Worm (Caenorhabditis elegans) whole organism, young adult: Measurements from ENCODE around the gene elpc-2.

Experiments
- C17E4.6 ChIP-seq: fragments of 200-800 bp; sonication (Bioruptor generic); IDR thresholded peaks from 2 replicates; pipeline ENCODE4 v1.3.6; 2022; ENCODE audit warnings: missing genetic modification reagents, missing genetic modification characterization, missing compliant biosample characterization
- F22D6.2 ChIP-seq: sonication (generic microtip); optimal IDR thresholded peaks from 2 replicates; lab custom pipeline; 2016; ENCODE audit warnings: mild to moderate bottlenecking, missing genetic modification characterization, missing compliant biosample characterization
- F49E8.2 ChIP-seq: sonication (generic microtip); optimal IDR thresholded peaks from 3 replicates; lab custom pipeline; 2017; ENCODE audit warnings: missing genetic modification characterization, mild to moderate bottlenecking, missing compliant biosample characterization, antibody characterized with exemption, moderate library complexity; ENCODE audit not compliant: insufficient read depth
- K11D2.4 ChIP-seq: fragments of 200-800 bp; sonication (Bioruptor generic); IDR thresholded peaks from 2 replicates; pipeline ENCODE4 v1.3.6; 2022; ENCODE audit warnings: missing genetic modification reagents, missing genetic modification characterization, missing compliant biosample characterization
- K12H6.12 ChIP-seq: fragments of 200-800 bp; sonication (Bioruptor generic); optimal IDR thresholded peaks from 2 replicates; lab custom pipeline; 2018; ENCODE audit warnings: mild to moderate bottlenecking, missing genetic modification characterization, missing compliant biosample characterization
- T07F8.4 ChIP-seq: sonication (generic microtip); optimal IDR thresholded peaks from 2 replicates; lab custom pipeline; 2016; ENCODE audit warnings: mild to moderate bottlenecking, missing genetic modification characterization, moderate library complexity, missing compliant biosample characterization
- Y53G8AR.9 ChIP-seq: fragments of 200-800 bp; sonication (Bioruptor generic); conservative IDR thresholded peaks from 2 replicates; pipeline ENCODE4 v1.3.6; 2022; ENCODE audit warnings: missing genetic modification reagents, missing genetic modification characterization, missing compliant biosample characterization
- Y79H2A.3 ChIP-seq: fragments of 200-800 bp; sonication (Bioruptor generic); conservative IDR thresholded peaks from 2 replicates; pipeline ENCODE4 v1.3.6; 2022; ENCODE audit warnings: missing genetic modification reagents, missing genetic modification characterization, missing compliant biosample characterization
- athp-1 ChIP-seq: sonication (generic microtip); optimal IDR thresholded peaks from 2 replicates; lab custom pipeline; 2017; ENCODE audit warnings: mild to moderate bottlenecking, missing genetic modification characterization, missing compliant biosample characterization
- attf-5 ChIP-seq: fragments of 200-800 bp; sonication (Bioruptor generic); optimal IDR thresholded peaks from 2 replicates; lab custom pipeline; 2018; ENCODE audit warnings: mild to moderate bottlenecking, missing genetic modification characterization, missing compliant biosample characterization
- attf-6 ChIP-seq: fragments of 200-800 bp; sonication (Bioruptor generic); IDR thresholded peaks from 2 replicates; pipeline ENCODE4 v1.3.6; 2022; ENCODE audit warnings: missing genetic modification reagents, missing genetic modification characterization, missing compliant biosample characterization
- bed-2 ChIP-seq: fragments of 200-800 bp; sonication (Bioruptor generic); IDR thresholded peaks from 2 replicates; pipeline ENCODE4 v1.3.6; 2022; ENCODE audit warnings: missing genetic modification reagents, missing genetic modification characterization, missing compliant biosample characterization
- ceh-100 ChIP-seq: fragments of 200-800 bp; sonication (Bioruptor generic); IDR thresholded peaks from 2 replicates; pipeline ENCODE4 v1.3.6; 2022; ENCODE audit warnings: missing genetic modification reagents, missing genetic modification characterization, missing compliant biosample characterization
- ceh-27 ChIP-seq: fragments of 200-800 bp; sonication (Bioruptor generic); optimal IDR thresholded peaks from 2 replicates; lab custom pipeline; 2018; ENCODE audit warnings: mild to moderate bottlenecking, missing genetic modification characterization, moderate library complexity, missing compliant biosample characterization
- ceh-40 ChIP-seq: fragments of 200-800 bp; sonication (Bioruptor generic); IDR thresholded peaks from 2 replicates; pipeline ENCODE4 v1.3.6; 2022; ENCODE audit warnings: missing genetic modification characterization, missing compliant biosample characterization
- ceh-58 ChIP-seq: fragments of 200-800 bp; sonication (Bioruptor generic); IDR thresholded peaks from 2 replicates; pipeline ENCODE4 v1.3.6; 2022; ENCODE audit warnings: missing genetic modification characterization, missing compliant biosample characterization
- ceh-79 ChIP-seq: sonication (generic microtip); optimal IDR thresholded peaks from 2 replicates; lab custom pipeline; 2017; ENCODE audit warnings: mild to moderate bottlenecking, missing genetic modification characterization, missing compliant biosample characterization
- ceh-91 ChIP-seq: fragments of 200-800 bp; sonication (Bioruptor generic); IDR thresholded peaks from 2 replicates; pipeline ENCODE4 v1.3.6; 2022; ENCODE audit warnings: missing genetic modification reagents, missing genetic modification characterization, missing compliant biosample characterization
- egl-44 ChIP-seq: fragments of 200-800 bp; sonication (Bioruptor generic); IDR thresholded peaks from 2 replicates; pipeline ENCODE4 v1.3.6; 2022; ENCODE audit warnings: missing genetic modification reagents, missing genetic modification characterization, missing compliant biosample characterization
- ets-4 ChIP-seq: fragments of 200-800 bp; sonication (Bioruptor generic); optimal IDR thresholded peaks from 2 replicates; lab custom pipeline; 2018; ENCODE audit warnings: mild to moderate bottlenecking, missing genetic modification characterization, missing compliant biosample characterization
- fkh-3 ChIP-seq: sonication (generic microtip); optimal IDR thresholded peaks from 2 replicates; lab custom pipeline; 2016; ENCODE audit warnings: mild to moderate bottlenecking, missing genetic modification characterization, missing compliant biosample characterization
- gei-17 ChIP-seq: fragments of 200-800 bp; sonication (Bioruptor generic); optimal IDR thresholded peaks from 2 replicates; lab custom pipeline; 2018; ENCODE audit warnings: mild to moderate bottlenecking, missing genetic modification characterization, missing compliant biosample characterization
- hlh-12 ChIP-seq: sonication (generic microtip); optimal IDR thresholded peaks from 2 replicates; lab custom pipeline; 2016; ENCODE audit warnings: missing genetic modification characterization, missing compliant biosample characterization
- hmg-1.2 ChIP-seq: fragments of 200-800 bp; sonication (Bioruptor generic); IDR thresholded peaks from 2 replicates; pipeline ENCODE4 v1.3.6; 2022; ENCODE audit warnings: missing genetic modification reagents, missing genetic modification characterization, missing compliant biosample characterization
- hmg-20 ChIP-seq: fragments of 200-800 bp; sonication (Bioruptor generic); IDR thresholded peaks from 2 replicates; pipeline ENCODE4 v1.3.6; 2022; ENCODE audit warnings: missing genetic modification reagents, missing genetic modification characterization, missing compliant biosample characterization
- lin-40 ChIP-seq: sonication (generic microtip); optimal IDR thresholded peaks from 2 replicates; lab custom pipeline; 2016; ENCODE audit warnings: missing genetic modification characterization, mild to moderate bottlenecking, missing compliant biosample characterization, missing genotype, missing genetic modification reagents
- lin-54 ChIP-seq: fragments of 200-800 bp; sonication (Bioruptor generic); optimal IDR thresholded peaks from 2 replicates; lab custom pipeline; 2018; ENCODE audit warnings: mild to moderate bottlenecking, missing genetic modification characterization, missing compliant biosample characterization
- mcd-1 ChIP-seq: fragments of 200-800 bp; sonication (Bioruptor generic); IDR thresholded peaks from 2 replicates; pipeline ENCODE4 v1.3.6; 2022; ENCODE audit warnings: missing genetic modification reagents, missing genetic modification characterization, missing compliant biosample characterization
- mxl-1 ChIP-seq: sonication (generic microtip); optimal IDR thresholded peaks from 2 replicates; lab custom pipeline; 2016; ENCODE audit warnings: missing genetic modification characterization, missing compliant biosample characterization
- nfya-1 ChIP-seq: sonication (generic microtip); optimal IDR thresholded peaks from 2 replicates; lab custom pipeline; 2017; ENCODE audit warnings: antibody characterized with exemption, missing compliant biosample characterization, missing genetic modification characterization, borderline replicate concordance; ENCODE audit not compliant: insufficient read depth
- nfya-2 ChIP-seq: fragments of 200-800 bp; sonication (Bioruptor generic); IDR thresholded peaks from 2 replicates; pipeline ENCODE4 v1.3.6; 2022; ENCODE audit warnings: missing genetic modification reagents, missing genetic modification characterization, missing compliant biosample characterization
- nhr-120 ChIP-seq: fragments of 200-800 bp; sonication (Bioruptor generic); IDR thresholded peaks from 2 replicates; pipeline ENCODE4 v1.3.6; 2022; ENCODE audit warnings: missing genetic modification characterization, missing compliant biosample characterization
- nhr-90 ChIP-seq: sonication (generic microtip); optimal IDR thresholded peaks from 2 replicates; lab custom pipeline; 2016; ENCODE audit warnings: missing genotype, mild to moderate bottlenecking, missing genetic modification characterization, missing compliant biosample characterization
- pbrm-1 ChIP-seq: fragments of 200-800 bp; sonication (Bioruptor generic); IDR thresholded peaks from 2 replicates; pipeline ENCODE4 v1.3.6; 2022; ENCODE audit warnings: missing genetic modification reagents, missing genetic modification characterization, missing compliant biosample characterization
- rcor-1 ChIP-seq: fragments of 200-800 bp; sonication (Bioruptor generic); IDR thresholded peaks from 2 replicates; pipeline ENCODE4 v1.3.6; 2022; ENCODE audit warnings: missing genetic modification reagents, missing genetic modification characterization, missing compliant biosample characterization
- repo-1 ChIP-seq: sonication (generic microtip); optimal IDR thresholded peaks from 2 replicates; lab custom pipeline; 2017; ENCODE audit warnings: mild to moderate bottlenecking, missing genetic modification characterization, missing compliant biosample characterization
- sea-2 ChIP-seq: fragments of 200-800 bp; sonication (Bioruptor generic); IDR thresholded peaks from 2 replicates; pipeline ENCODE4 v1.3.6; 2022; ENCODE audit warnings: missing genetic modification characterization, missing compliant biosample characterization
- snpc-1.3 ChIP-seq: sonication (generic microtip); optimal IDR thresholded peaks from 2 replicates; lab custom pipeline; 2017; ENCODE audit warnings: missing genetic modification characterization, mild to moderate bottlenecking, missing compliant biosample characterization, antibody characterized with exemption, moderate library complexity, missing genotype, missing genetic modification reagents; ENCODE audit not compliant: insufficient read depth
- snpc-3.4 ChIP-seq: sonication (generic microtip); optimal IDR thresholded peaks from 2 replicates; lab custom pipeline; 2017; ENCODE audit warnings: missing genetic modification characterization, mild to moderate bottlenecking, missing compliant biosample characterization, antibody characterized with exemption, moderate library complexity, missing genotype, missing genetic modification reagents
- tbp1 ChIP-seq: fragments of 200-800 bp; sonication (Bioruptor generic); optimal IDR thresholded peaks from 2 replicates; lab custom pipeline; 2018; ENCODE audit warnings: mild to moderate bottlenecking, missing genetic modification characterization, missing compliant biosample characterization
- tbx-9 ChIP-seq: sonication (generic microtip); optimal IDR thresholded peaks from 2 replicates; lab custom pipeline; 2016; ENCODE audit warnings: borderline replicate concordance, missing genetic modification characterization, inconsistent platforms, missing compliant biosample characterization
- tlf-1 ChIP-seq: fragments of 200-800 bp; sonication (Bioruptor generic); optimal IDR thresholded peaks from 2 replicates; lab custom pipeline; 2018; ENCODE audit warnings: mild to moderate bottlenecking, missing genetic modification characterization, missing compliant biosample characterization
- unc-130 ChIP-seq: sonication (generic microtip); optimal IDR thresholded peaks from 2 replicates; lab custom pipeline; 2016; ENCODE audit warnings: missing genetic modification reagents, missing genetic modification characterization, missing compliant biosample characterization
- ztf-22 ChIP-seq: fragments of 200-800 bp; sonication (Bioruptor generic); optimal IDR thresholded peaks from 2 replicates; lab custom pipeline; 2018; ENCODE audit warnings: mild to moderate bottlenecking, missing genetic modification characterization, moderate library complexity, missing compliant biosample characterization
- ztf-26 ChIP-seq: sonication (generic microtip); optimal IDR thresholded peaks from 2 replicates; lab custom pipeline; 2017; ENCODE audit warnings: missing genetic modification characterization, missing compliant biosample characterization
- ztf-28 ChIP-seq: fragments of 200-800 bp; sonication (Bioruptor generic); IDR thresholded peaks from 2 replicates; pipeline ENCODE4 v1.3.6; 2022; ENCODE audit warnings: missing genetic modification reagents, missing genetic modification characterization, missing compliant biosample characterization
- ztf-3 ChIP-seq: fragments of 200-800 bp; sonication (Bioruptor generic); optimal IDR thresholded peaks from 2 replicates; lab custom pipeline; 2018; ENCODE audit warnings: mild to moderate bottlenecking, missing genetic modification characterization, missing compliant biosample characterization
- ztf-6 ChIP-seq: fragments of 200-800 bp; sonication (Bioruptor generic); IDR thresholded peaks from 2 replicates; pipeline ENCODE4 v1.3.6; 2022; ENCODE audit warnings: missing genetic modification reagents, missing genetic modification characterization, missing compliant biosample characterization

elpc-2 gene

DNA sequence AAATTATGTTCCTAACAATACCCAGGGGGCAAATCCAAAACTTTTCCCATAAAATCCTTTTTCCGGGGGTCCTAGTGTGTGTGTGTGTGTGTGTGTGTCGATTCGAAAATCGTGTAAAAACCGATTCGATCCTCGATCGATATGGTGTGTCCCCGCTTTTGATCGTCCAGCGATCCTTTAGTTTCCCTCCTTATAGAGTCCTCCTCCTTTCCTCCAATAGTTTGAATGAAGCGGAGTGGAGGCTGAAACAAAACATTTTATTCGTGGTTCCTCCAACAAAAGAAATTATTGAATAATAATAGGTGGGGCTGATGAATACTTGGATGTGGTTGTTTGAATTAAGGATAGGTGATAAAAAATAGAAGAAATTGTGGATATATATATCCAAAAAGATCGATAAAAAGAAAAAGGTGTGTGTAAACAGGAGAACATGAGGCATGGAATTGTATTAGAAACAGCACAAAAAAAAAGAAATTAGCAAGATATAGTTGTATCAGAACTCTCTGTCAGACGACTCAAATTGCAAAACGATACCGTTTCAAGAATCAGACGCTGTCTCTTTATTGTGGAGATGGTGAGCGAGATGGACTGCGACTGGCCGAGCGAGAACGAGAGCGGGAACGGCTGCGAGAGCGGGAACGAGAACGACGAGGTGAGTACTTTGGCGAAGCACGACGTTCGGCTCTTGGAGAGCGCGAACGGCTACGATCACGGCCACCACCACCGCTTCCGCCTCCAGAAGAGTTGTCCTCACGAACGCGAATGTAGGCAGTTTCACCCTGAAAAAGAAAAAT, 13.2 kb downstream of the elpc-2 start (continued):
- TF ChIP-seq hlh-12 (no peak), attf-6 (GFP tag; lab: Robert Waterston, UW) (peak; percentile 39; the same call in 1 of the 2 replicates), ztf-3 (GFP tag; lab: Kevin White, UChicago) (no peak), ztf-6 (GFP tag; lab: Robert Waterston, UW) (no peak), T07F8.4 (tag; lab: Kevin White, UChicago) (no peak), snpc-3.4 (tag; lab: Kevin White, UChicago) (peak; percentile 31), C17E4.6 (no peak), mxl-1 (no peak), sea-2 (GFP tag; lab: Robert Waterston, UW) (no peak), tbx-9 (tag; lab: Kevin White, UChicago) (no peak), Y79H2A.3 (GFP tag; lab: Robert Waterston, UW) (0 out of 2 replicates have a peak, but pooled peaks have one; percentile 32), ztf-26 (tag; lab: Kevin White, UChicago) (no peak), rcor-1 (GFP tag; lab: Robert Waterston, UW) (no peak), ceh-40 (no peak), K12H6.12 (tag; lab: Kevin White, UChicago) (no peak), ceh-91 (GFP tag; lab: Robert Waterston, UW) (no peak), ceh-100 (GFP tag; lab: Robert Waterston, UW) (no peak), snpc-1.3 (peak; percentile 3), hmg-20 (no peak), unc-130 (GFP tag; lab: Kevin White, UChicago) (no peak), mcd-1 (GFP tag; lab: Robert Waterston, UW) (0 out of 2 replicates have a peak, but pooled peaks have one; percentile 27), nfya-1 (no peak), ztf-22 (GFP tag; lab: Kevin White, UChicago) (no peak), lin-40 (tag; lab: Kevin White, UChicago) (no peak), K11D2.4 (no peak), bed-2 (GFP tag; lab: Robert Waterston, UW) (no peak), nhr-120 (GFP tag; lab: Robert Waterston, UW) (no peak), F49E8.2 (tag; lab: Kevin White, UChicago) (no peak), fkh-3 (tag; lab: Kevin White, UChicago) (no peak), egl-44 (GFP tag; lab: Robert Waterston, UW) (no peak), tbp1 (peak; percentile 29), Y53G8AR.9 (GFP tag; lab: Robert Waterston, UW) (peak; percentile 77), repo-1 (tag; lab: Kevin White, UChicago) (no peak), F22D6.2 (tag; lab: Kevin White, UChicago) (no peak), lin-54 (GFP tag; lab: Kevin White, UChicago) (peak; percentile 47), gei-17 (GFP tag; lab: Kevin White, UChicago) (no peak), nfya-2 (no peak), ceh-27 (GFP tag; lab: Kevin White, UChicago) (no peak), athp-1 (tag; lab: Kevin White, UChicago) (no peak), ztf-28 (GFP tag; lab: Robert Waterston, UW) (no peak), nhr-90 (tag; lab: Kevin White, UChicago) (no peak), pbrm-1 (GFP tag; lab: Robert Waterston, UW) (no peak; the same call in 1 of the 2 replicates), tlf-1 (GFP tag; lab: Kevin White, UChicago) (peak; percentile 29), hmg-1.2 (GFP tag; lab: Robert Waterston, UW) (no peak), ceh-79 (tag; lab: Kevin White, UChicago) (no peak), attf-5 (no peak), ets-4 (no peak), ceh-58 (GFP tag; lab: Robert Waterston, UW) (0 out of 2 replicates have a peak, but pooled peaks have one; percentile 65)
